Worm (Caenorhabditis elegans): ENCODE results near the gene nit-1.

DNA sequence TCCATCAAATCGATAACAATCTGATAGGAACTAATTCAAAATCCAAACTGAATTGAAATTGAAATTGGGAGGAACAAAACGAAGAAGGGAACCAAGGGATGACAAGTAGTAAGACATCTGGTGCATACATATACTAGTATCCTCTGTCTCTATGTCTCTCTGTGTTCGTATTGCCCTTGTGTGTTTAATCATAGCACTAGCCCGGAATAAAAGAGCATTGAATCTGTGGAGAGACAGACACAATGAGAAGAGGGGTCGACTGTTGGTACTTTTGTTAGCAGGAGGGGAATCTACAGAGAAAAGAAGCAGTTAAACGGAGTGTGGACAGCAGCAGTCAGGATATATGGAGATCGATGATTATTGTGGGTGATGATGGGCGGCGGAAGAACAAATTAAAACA is 6.3 kb upstream of the nit-1 start:
- TF ChIP-seq nhr-48 (tag; optimal IDR thresholded peaks at IDR 0.05): no peak
- TF ChIP-seq fos-1 (tag; optimal IDR thresholded peaks at IDR 0.05): no peak
